Worm (Caenorhabditis elegans): ENCODE data around the gene K08D8.5.
A peak's percentile ranks its signal among the peaks of the same experiment; 100 is the strongest.

Gene K08D8.5

DNA sequence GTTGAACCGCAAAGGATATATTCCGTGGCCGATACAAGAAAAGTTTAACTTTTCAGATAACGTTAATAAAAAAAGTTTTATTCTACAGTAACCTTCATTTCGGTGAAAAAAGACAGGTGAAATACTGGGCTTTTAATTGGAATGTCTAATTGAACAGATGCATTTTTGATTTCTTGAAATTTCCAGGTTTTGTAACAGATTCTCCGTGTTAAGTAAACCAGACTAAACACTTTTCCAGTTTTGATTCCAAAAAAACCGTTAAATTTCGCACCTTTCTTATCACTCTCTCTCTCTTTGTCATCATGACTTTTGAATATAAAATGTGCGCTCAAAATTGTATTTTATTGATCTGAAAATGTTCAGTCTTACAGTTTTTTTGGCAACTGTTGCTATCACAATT is 6.3 kb upstream of the K08D8.5 start, which contains the start of gene C32H11.3:
Gene C32H11.3 (plus strand): TSS at position 301 of the 400 bp plus-strand sequence.
- TF ChIP-seq ceh-34 (tag; optimal IDR thresholded peaks at IDR 0.05) (no peak), ceh-31 (tag; optimal IDR thresholded peaks at IDR 0.05) (no peak), unc-3 (GFP tag; conservative IDR thresholded peaks at IDR 0.05) (no peak), unc-3 (tag; optimal IDR thresholded peaks at IDR 0.05) (no peak), che-1 (tag; optimal IDR thresholded peaks at IDR 0.05) (no peak), C08G9.2 (tag; optimal IDR thresholded peaks at IDR 0.05) (no peak), fax-1 (tag; optimal IDR thresholded peaks at IDR 0.05) (no peak), tbx-7 (tag; optimal IDR thresholded peaks at IDR 0.05) (no peak), ceh-9 (tag; optimal IDR thresholded peaks at IDR 0.05) (no peak), pqm-1 (tag; optimal IDR thresholded peaks at IDR 0.05) (no peak), hlh-13 (GFP tag; optimal IDR thresholded peaks at IDR 0.05) (no peak), pat-9 (tag; optimal IDR thresholded peaks at IDR 0.05) (no peak), dmd-4 (tag; optimal IDR thresholded peaks at IDR 0.05; ENCODE audit: borderline replicate concordance) (no peak), ceh-22 (tag; optimal IDR thresholded peaks at IDR 0.05) (no peak), rnt-1 (tag; optimal IDR thresholded peaks at IDR 0.05) (no peak), F13H6.1 (tag; optimal IDR thresholded peaks at IDR 0.05) (no peak), lim-6 (tag; optimal IDR thresholded peaks at IDR 0.05) (no peak), hlh-30 (tag; optimal IDR thresholded peaks at IDR 0.05; ENCODE audit: insufficient read depth) (no peak)

DNA sequence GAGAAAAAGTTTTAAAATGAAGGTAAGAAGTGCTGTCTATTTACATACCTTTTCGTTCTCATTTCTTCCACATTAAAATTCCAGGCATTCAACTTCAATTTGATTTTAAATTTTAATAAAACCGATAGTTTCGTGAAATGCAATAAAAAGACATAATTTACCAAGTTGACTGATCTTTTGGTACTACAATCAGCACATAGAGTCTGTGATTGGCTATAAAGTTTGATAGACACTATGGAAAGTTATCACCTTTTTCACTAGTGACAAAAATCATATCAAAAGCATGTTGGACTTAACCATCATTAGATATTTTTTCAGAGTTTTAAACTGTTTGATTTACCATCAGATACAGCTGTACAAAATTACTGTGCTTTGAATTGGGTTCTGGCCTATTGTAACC is 3.5 kb upstream of the K08D8.5 start, which contains the start of gene srz-15:
Gene srz-15 (plus strand): TSS at position 301 of the 400 bp plus-strand sequence.
- TF ChIP-seq sox-4 (tag; optimal IDR thresholded peaks at IDR 0.05) = no peak
- no peak for TF ChIP-seq dmd-4 (tag; optimal IDR thresholded peaks at IDR 0.05; ENCODE audit: borderline replicate concordance)
- no peak for TF ChIP-seq ceh-48 (tag; optimal IDR thresholded peaks at IDR 0.05)
- TF ChIP-seq fkh-10 (GFP tag; optimal IDR thresholded peaks at IDR 0.05) = no peak
- no peak for TF ChIP-seq hlh-30 (tag; optimal IDR thresholded peaks at IDR 0.05; ENCODE audit: insufficient read depth)
- no peak for TF ChIP-seq ceh-2 (tag; optimal IDR thresholded peaks at IDR 0.05)
- no peak for TF ChIP-seq pag-3 (tag; optimal IDR thresholded peaks at IDR 0.05; ENCODE audit: borderline replicate concordance)
- no peak for TF ChIP-seq zip-5 (tag; optimal IDR thresholded peaks at IDR 0.05)
- TF ChIP-seq sox-2 (GFP tag; IDR thresholded peaks at IDR 0.05) = no peak
- no peak for TF ChIP-seq dve-1 (tag; optimal IDR thresholded peaks at IDR 0.05)
- TF ChIP-seq F13H6.1 (tag; optimal IDR thresholded peaks at IDR 0.05) = no peak
- no peak for TF ChIP-seq K02D7.2 (tag; optimal IDR thresholded peaks at IDR 0.05)
- no peak for TF ChIP-seq ets-4 (tag; optimal IDR thresholded peaks at IDR 0.05)
- no peak for TF ChIP-seq unc-86 (tag; optimal IDR thresholded peaks at IDR 0.05)
- TF ChIP-seq fax-1 (tag; optimal IDR thresholded peaks at IDR 0.05) = no peak
- no peak for TF ChIP-seq npax-4 (tag; optimal IDR thresholded peaks at IDR 0.05)
- TF ChIP-seq ceh-31 (tag; optimal IDR thresholded peaks at IDR 0.05) = no peak

DNA sequence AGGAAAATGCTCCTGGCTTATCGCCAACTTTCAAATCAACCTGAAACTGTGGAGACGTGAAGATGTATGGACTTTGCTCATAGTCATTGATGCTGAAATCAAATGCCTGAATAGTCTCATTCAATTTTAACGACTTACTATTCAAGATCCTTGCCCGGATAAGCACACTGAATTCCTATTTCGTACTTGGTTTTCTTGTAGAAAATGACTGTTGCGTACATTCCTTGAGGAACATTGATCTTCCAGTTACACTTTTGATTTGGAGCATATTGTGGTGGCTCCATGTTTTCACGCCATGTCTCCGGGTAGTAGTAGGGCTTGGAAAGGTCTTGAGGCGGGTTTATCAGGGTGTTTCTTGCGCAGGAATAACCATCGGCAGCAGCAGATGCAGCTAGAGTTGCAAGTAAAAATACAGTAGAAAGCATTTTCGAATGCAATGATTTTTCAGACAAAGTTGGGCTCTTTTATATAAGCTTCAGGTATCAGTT is 2.6 kb upstream of the K08D8.5 start, which contains the start of gene irg-6:
Gene irg-6 (minus strand): TSS at position 438 of the 488 bp plus-strand sequence.
- TF ChIP-seq unc-3 (GFP tag; conservative IDR thresholded peaks at IDR 0.05) = no peak
- no peak for TF ChIP-seq unc-3 (tag; optimal IDR thresholded peaks at IDR 0.05)
- no peak for TF ChIP-seq ceh-22 (tag; optimal IDR thresholded peaks at IDR 0.05)
- no peak for TF ChIP-seq nfya-1 (tag; optimal IDR thresholded peaks at IDR 0.05)
- no peak for TF ChIP-seq elt-2 (tag; optimal IDR thresholded peaks at IDR 0.05)
- no peak for TF ChIP-seq rnt-1 (tag; optimal IDR thresholded peaks at IDR 0.05)
- no peak for TF ChIP-seq pha-2 (tag; optimal IDR thresholded peaks at IDR 0.05)
- no peak for TF ChIP-seq sox-4 (tag; optimal IDR thresholded peaks at IDR 0.05)
- TF ChIP-seq ceh-2 (tag; optimal IDR thresholded peaks at IDR 0.05) = no peak
- no peak for TF ChIP-seq ahr-1 (tag; optimal IDR thresholded peaks at IDR 0.05)
- no peak for TF ChIP-seq K09A11.1 (tag; optimal IDR thresholded peaks at IDR 0.05; ENCODE audit: insufficient read depth)
- no peak for TF ChIP-seq odd-2 (tag; optimal IDR thresholded peaks at IDR 0.05)

DNA sequence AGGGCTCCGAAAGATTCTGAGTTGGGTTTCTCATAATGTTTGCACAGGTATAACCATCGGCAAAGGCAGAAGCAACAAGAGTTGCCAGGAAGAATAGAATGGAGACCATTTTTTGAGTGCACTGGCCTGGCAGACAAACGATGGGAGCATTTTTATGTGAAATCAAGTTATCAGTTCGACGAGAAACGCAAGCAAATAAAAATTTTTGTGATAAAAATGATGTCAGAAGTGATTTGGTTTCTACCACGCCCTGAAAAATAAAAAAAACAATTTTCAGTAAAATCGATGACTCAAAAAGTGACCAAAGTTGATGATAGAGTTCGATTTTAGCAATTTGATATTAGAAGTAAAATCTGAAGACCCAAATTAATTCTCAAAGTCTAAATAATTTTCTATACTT is 2.1 kb downstream of the K08D8.5 start, which contains the start of gene K08D8.4:
Gene K08D8.4 (minus strand): TSS at position 128 of the 400 bp plus-strand sequence.
- peak; percentile 15 for TF ChIP-seq elt-2 (tag; optimal IDR thresholded peaks at IDR 0.05)
- no peak for TF ChIP-seq hlh-15 (tag; optimal IDR thresholded peaks at IDR 0.05)

All from whole organism, late embryonic.